Worm (Caenorhabditis elegans) whole organism, L1 larva: ENCODE data around the gene hrg-4.

ENCODE experiments used
- C16A3.4 ChIP-seq: fragments of 150-350 bp; optimal IDR thresholded peaks from 2 replicates; lab custom pipeline; 2014; ENCODE audit warnings: missing biosample characterization, missing genetic modification characterization
- ceh-63 ChIP-seq: fragments of 200-800 bp; sonication (Bioruptor generic); optimal IDR thresholded peaks from 2 replicates; lab custom pipeline; 2018; ENCODE audit warnings: mild to moderate bottlenecking, missing genetic modification characterization, missing compliant biosample characterization
- ceh-8 ChIP-seq: fragments of 200-800 bp; sonication (Bioruptor generic); optimal IDR thresholded peaks from 2 replicates; lab custom pipeline; 2018; ENCODE audit warnings: mild to moderate bottlenecking, missing genetic modification characterization, moderate library complexity, missing compliant biosample characterization
- fkh-8 ChIP-seq: sonication (generic microtip); optimal IDR thresholded peaks from 2 replicates; lab custom pipeline; 2016; ENCODE audit warnings: mild to moderate bottlenecking, missing genetic modification characterization, missing compliant biosample characterization
- nhr-11 ChIP-seq: fragments of 150-350 bp; optimal IDR thresholded peaks from 2 replicates; lab custom pipeline; 2014; ENCODE audit warnings: missing biosample characterization, missing genetic modification characterization
- nhr-237 ChIP-seq: fragments of 150-350 bp; optimal IDR thresholded peaks from 2 replicates; lab custom pipeline; 2014; ENCODE audit warnings: missing biosample characterization, missing genetic modification characterization
- nhr-47 ChIP-seq: sonication (generic microtip); optimal IDR thresholded peaks from 2 replicates; lab custom pipeline; 2016; ENCODE audit warnings: mild to moderate bottlenecking, missing genetic modification characterization, moderate library complexity, missing compliant biosample characterization
- nhr-71 ChIP-seq: sonication (generic microtip); optimal IDR thresholded peaks from 2 replicates; lab custom pipeline; 2016; ENCODE audit warnings: mild to moderate bottlenecking, missing genetic modification characterization, moderate library complexity, missing compliant biosample characterization
- pag-3 ChIP-seq: sonication (generic microtip); optimal IDR thresholded peaks from 2 replicates; lab custom pipeline; 2017; ENCODE audit warnings: missing genetic modification characterization, mild to moderate bottlenecking, missing compliant biosample characterization, antibody characterized with exemption, borderline replicate concordance; ENCODE audit not compliant: insufficient read depth
- pqm-1 ChIP-seq: sonication (generic microtip); optimal IDR thresholded peaks from 3 replicates; lab custom pipeline; 2017; ENCODE audit warnings: missing biosample characterization, missing genetic modification characterization
- rnt-1 ChIP-seq: sonication (generic microtip); optimal IDR thresholded peaks from 2 replicates; lab custom pipeline; 2016; ENCODE audit warnings: mild to moderate bottlenecking, missing genetic modification characterization, moderate library complexity, missing compliant biosample characterization
- sptf-1 ChIP-seq: fragments of 150-350 bp; optimal IDR thresholded peaks from 2 replicates; lab custom pipeline; 2014; ENCODE audit warnings: missing biosample characterization, missing genetic modification characterization
- swsn-7 ChIP-seq: sonication (generic microtip); optimal IDR thresholded peaks from 2 replicates; lab custom pipeline; 2016; ENCODE audit warnings: missing genetic modification characterization, missing compliant biosample characterization
- ztf-11 ChIP-seq, 2 experiments: sonication (generic microtip); optimal IDR thresholded peaks; 2 replicates each; lab custom pipeline; 2016 to 2017; ENCODE audit warnings: missing genetic modification characterization in 2 of 2, missing biosample characterization in 1 of 2, missing compliant biosample characterization in 1 of 2

DNA sequence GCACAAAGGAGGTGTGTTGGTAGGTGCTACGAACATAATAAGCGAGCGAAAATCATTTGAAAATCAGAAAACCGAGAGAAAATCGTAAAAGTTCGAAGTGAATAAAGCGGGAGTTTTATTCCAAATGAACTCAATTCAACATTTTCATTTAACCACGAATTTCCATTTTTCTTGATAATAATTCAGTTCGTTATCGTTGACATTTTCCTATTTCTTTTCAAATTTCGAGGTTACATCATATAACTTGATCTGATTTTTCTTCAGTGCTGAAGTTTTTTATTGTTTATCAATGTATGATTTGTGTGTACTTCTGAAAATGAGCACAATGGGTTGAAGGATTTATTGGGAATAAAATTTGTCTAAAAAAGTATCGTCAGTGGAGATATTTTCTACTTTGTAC is 847 bp upstream of the hrg-4 start:
- TF ChIP-seq sptf-1 (tag; lab: Kevin White, UChicago) (no peak), pag-3 (no peak), rnt-1 (tag; lab: Kevin White, UChicago) (no peak), swsn-7 (tag; lab: Kevin White, UChicago) (no peak), ceh-8 (GFP tag; lab: Kevin White, UChicago) (no peak), nhr-71 (tag; lab: Kevin White, UChicago) (no peak), pqm-1 (tag; lab: Kevin White, UChicago) (no peak), nhr-11 (tag; lab: Kevin White, UChicago) (no peak), fkh-8 (tag; lab: Kevin White, UChicago) (no peak), ztf-11 (tag; optimal IDR thresholded peaks at IDR 0.05; lab: Kevin White, UChicago) (no peak), ceh-63 (GFP tag; lab: Kevin White, UChicago) (no peak), nhr-47 (tag; lab: Kevin White, UChicago) (no peak), C16A3.4 (tag; lab: Kevin White, UChicago) (no peak), nhr-237 (tag; lab: Kevin White, UChicago) (no peak)
